Worm (Caenorhabditis elegans) whole organism, L1 larva: ENCODE results near the gene srlf-10.

Experiments used
- ama-1 ChIP-seq: fragments of 150-350 bp; optimal IDR thresholded peaks from 2 replicates; lab custom pipeline; 2014
- lin-14 ChIP-seq: fragments of 200-800 bp; sonication (Bioruptor generic); optimal IDR thresholded peaks from 2 replicates; lab custom pipeline; 2018; ENCODE audit warnings: mild to moderate bottlenecking, missing genetic modification characterization, moderate library complexity, missing compliant biosample characterization
- lin-35 ChIP-seq, 2 experiments: fragments of 150-350 bp; optimal IDR thresholded peaks; 2 replicates each; lab custom pipeline; 2014; ENCODE audit warnings: missing biosample characterization in 2 of 2, missing genetic modification characterization in 2 of 2, missing genetic modification reagents in 2 of 2
- mep-1 ChIP-seq: fragments of 150-350 bp; optimal IDR thresholded peaks from 2 replicates; lab custom pipeline; 2014; ENCODE audit warnings: missing biosample characterization, missing genetic modification characterization
- snpc-4 ChIP-seq: fragments of 150-350 bp; optimal IDR thresholded peaks from 2 replicates; lab custom pipeline; 2014; ENCODE audit warnings: missing biosample characterization, missing genetic modification characterization

ce11 chrIII:13409498-13409897 lies 7.5 kb downstream of the srlf-10 start, which contains the start of gene myo-6:
- TF ChIP-seq snpc-4 (tag; lab: Kevin White, UChicago) = no peak
- TF ChIP-seq mep-1 (tag; lab: Kevin White, UChicago) = no peak
- no peak for TF ChIP-seq lin-35 (GFP tag; optimal IDR thresholded peaks at IDR 0.05; lab: Kevin White, UChicago)
- TF ChIP-seq ama-1 (lab: Kevin White, UChicago) = no peak
- TF ChIP-seq lin-14 (GFP tag; lab: Kevin White, UChicago) = no peak
